Fruit fly (Drosophila melanogaster) whole organism, embryonic: ENCODE measurements around the gene alpha-Spec.

ENCODE experiments used
- Atf-2 ChIP-seq: fragments of 200-800 bp; sonication (Bioruptor generic); optimal IDR thresholded peaks from 2 replicates; lab custom pipeline; 2016; ENCODE audit warnings: missing biosample characterization, missing genetic modification characterization
- Atf6 ChIP-seq: fragments of 200-800 bp; sonication (Bioruptor generic); IDR thresholded peaks from 2 replicates; pipeline ENCODE4 v1.3.6; 2022; ENCODE audit warnings: missing biosample characterization, missing genetic modification characterization
- C15 ChIP-seq: fragments of 200-800 bp; sonication (Bioruptor generic); IDR thresholded peaks from 3 replicates; pipeline ENCODE4 v1.3.6; 2022; ENCODE audit warnings: missing biosample characterization, missing genetic modification characterization
- CG10147 ChIP-seq: fragments of 200-800 bp; sonication (Bioruptor generic); optimal IDR thresholded peaks from 2 replicates; lab custom pipeline; 2019; ENCODE audit warnings: missing biosample characterization, mild to moderate bottlenecking, missing genetic modification characterization, moderate library complexity
- CG10366 ChIP-seq: fragments of 200-800 bp; sonication (Bioruptor generic); IDR thresholded peaks from 2 replicates; pipeline ENCODE4 v1.3.6; 2022; ENCODE audit warnings: missing biosample characterization, missing genetic modification characterization
- CG10543 ChIP-seq: fragments of 200-800 bp; sonication (Bioruptor generic); optimal IDR thresholded peaks from 3 replicates; lab custom pipeline; 2017; ENCODE audit warnings: missing biosample characterization, mild to moderate bottlenecking, missing genetic modification characterization, moderate library complexity
- CG11085 ChIP-seq: fragments of 200-800 bp; sonication (Bioruptor generic); IDR thresholded peaks from 2 replicates; pipeline ENCODE4 v1.3.6; 2022; ENCODE audit warnings: missing biosample characterization, missing genetic modification characterization
- CG11247 ChIP-seq: fragments of 200-800 bp; sonication (Bioruptor generic); IDR thresholded peaks from 2 replicates; pipeline ENCODE4 v1.3.6; 2022; ENCODE audit warnings: missing biosample characterization, missing genetic modification characterization
- CG11398 ChIP-seq: fragments of 200-800 bp; sonication (Bioruptor generic); optimal IDR thresholded peaks from 2 replicates; lab custom pipeline; 2016; ENCODE audit warnings: missing biosample characterization, missing genetic modification characterization
- CG17359 ChIP-seq: fragments of 200-800 bp; sonication (Bioruptor generic); optimal IDR thresholded peaks from 3 replicates; lab custom pipeline; 2018; ENCODE audit warnings: missing biosample characterization, mild to moderate bottlenecking, missing genetic modification characterization, moderate library complexity
- CG1832 ChIP-seq: fragments of 200-800 bp; sonication (Bioruptor generic); optimal IDR thresholded peaks from 2 replicates; lab custom pipeline; 2017; ENCODE audit warnings: missing biosample characterization, mild to moderate bottlenecking, missing genetic modification characterization, inconsistent platforms
- CG18619 ChIP-seq: fragments of 200-800 bp; sonication (Bioruptor generic); optimal IDR thresholded peaks from 3 replicates; lab custom pipeline; 2017; ENCODE audit warnings: missing biosample characterization, mild to moderate bottlenecking, missing genetic modification characterization
- CG2129 ChIP-seq: fragments of 200-800 bp; sonication (Bioruptor generic); IDR thresholded peaks from 2 replicates; pipeline ENCODE4 v1.3.6; 2022; ENCODE audit warnings: missing biosample characterization, missing genetic modification characterization; ENCODE audit not compliant: partially characterized antibody
- CG31441 ChIP-seq: fragments of 200-800 bp; sonication (Bioruptor generic); IDR thresholded peaks from 2 replicates; pipeline ENCODE4 v1.3.6; 2022; ENCODE audit warnings: missing biosample characterization, missing genetic modification characterization
- CG32767 ChIP-seq: fragments of 200-800 bp; sonication (Bioruptor generic); IDR thresholded peaks from 2 replicates; pipeline ENCODE4 v1.3.6; 2022; ENCODE audit warnings: missing biosample characterization, missing genetic modification characterization
- CG32772 ChIP-seq: fragments of 200-800 bp; sonication (Bioruptor generic); IDR thresholded peaks from 2 replicates; pipeline ENCODE4 v1.3.6; 2022; ENCODE audit warnings: missing biosample characterization, missing genetic modification characterization
- CG3838 ChIP-seq: fragments of 200-800 bp; sonication (Bioruptor generic); optimal IDR thresholded peaks from 3 replicates; lab custom pipeline; 2016; ENCODE audit warnings: missing biosample characterization, missing genetic modification characterization
- CG4854 ChIP-seq: fragments of 200-800 bp; sonication (Bioruptor generic); optimal IDR thresholded peaks from 2 replicates; lab custom pipeline; 2016; ENCODE audit warnings: missing biosample characterization, missing genetic modification characterization, inconsistent platforms
- CG6175 ChIP-seq: fragments of 200-800 bp; sonication (Bioruptor generic); IDR thresholded peaks from 3 replicates; pipeline ENCODE4 v1.3.6; 2022; ENCODE audit warnings: missing biosample characterization, missing genetic modification characterization
- CG6254 ChIP-seq: fragments of 200-800 bp; sonication (Bioruptor generic); optimal IDR thresholded peaks from 3 replicates; lab custom pipeline; 2017; ENCODE audit warnings: mild to moderate bottlenecking, missing biosample characterization, missing genetic modification reagents, missing genetic modification characterization
- CG6689 ChIP-seq: fragments of 200-800 bp; sonication (Bioruptor generic); IDR thresholded peaks from 2 replicates; pipeline ENCODE4 v1.3.6; 2022; ENCODE audit warnings: missing biosample characterization, missing genetic modification characterization
- CG9876 ChIP-seq: fragments of 200-800 bp; sonication (Bioruptor generic); optimal IDR thresholded peaks from 2 replicates; lab custom pipeline; 2016; ENCODE audit warnings: missing biosample characterization, missing genetic modification characterization
- CG9932 ChIP-seq: fragments of 200-800 bp; sonication (Bioruptor generic); IDR thresholded peaks from 2 replicates; pipeline ENCODE4 v1.3.6; 2022; ENCODE audit warnings: missing biosample characterization, missing genetic modification characterization
- CHES-1-like ChIP-seq: fragments of 200-800 bp; sonication (Bioruptor generic); optimal IDR thresholded peaks from 2 replicates; lab custom pipeline; 2016; ENCODE audit warnings: missing biosample characterization, missing genetic modification characterization
- CkIIα-i1 ChIP-seq: fragments of 200-800 bp; sonication (Bioruptor generic); IDR thresholded peaks from 2 replicates; pipeline ENCODE4 v1.3.6; 2022; ENCODE audit warnings: missing biosample characterization, missing genetic modification characterization
- Fer2 ChIP-seq: fragments of 200-800 bp; sonication (Bioruptor generic); optimal IDR thresholded peaks from 2 replicates; lab custom pipeline; 2018; ENCODE audit warnings: missing biosample characterization, mild to moderate bottlenecking, missing genetic modification characterization, moderate library complexity
- HLH54F ChIP-seq: fragments of 200-800 bp; sonication (Bioruptor generic); optimal IDR thresholded peaks from 3 replicates; lab custom pipeline; 2016; ENCODE audit warnings: missing biosample characterization, missing genetic modification characterization
- Hr51 ChIP-seq, 2 experiments: fragments of 200-800 bp; sonication (Bioruptor generic); optimal IDR thresholded peaks; 2 replicates in 1 of 2; 3 replicates in 1 of 2; lab custom pipeline; 2016 to 2018; ENCODE audit warnings: missing biosample characterization in 2 of 2, missing genetic modification characterization in 2 of 2, mild to moderate bottlenecking in 1 of 2, moderate library complexity in 1 of 2
- Hr78 ChIP-seq, 2 experiments: fragments of 200-800 bp in 1 of 2; fragments of >200 bp in 1 of 2; sonication (Bioruptor generic) in 1 of 2; optimal IDR thresholded peaks; 2 replicates each; lab custom pipeline; 2017 to 2019; ENCODE audit warnings: missing biosample characterization in 2 of 2, missing genetic modification characterization in 2 of 2, mild to moderate bottlenecking in 1 of 2, moderate library complexity in 1 of 2
- Mad ChIP-seq: fragments of 200-800 bp; sonication (Bioruptor generic); optimal IDR thresholded peaks from 2 replicates; lab custom pipeline; 2016; ENCODE audit warnings: missing biosample characterization, missing genetic modification characterization
- Opbp ChIP-seq: fragments of 200-800 bp; sonication (Bioruptor generic); IDR thresholded peaks from 3 replicates; pipeline ENCODE4 v1.3.6; 2022; ENCODE audit warnings: missing biosample characterization, missing genetic modification characterization; ENCODE audit not compliant: partially characterized antibody
- Pdp1 ChIP-seq, 2 experiments: fragments of 200-800 bp; sonication (Bioruptor generic); optimal IDR thresholded peaks; 3 replicates each; lab custom pipeline; 2016; ENCODE audit warnings: missing biosample characterization in 2 of 2, missing genetic modification characterization in 2 of 2, mild to moderate bottlenecking in 1 of 2, moderate library complexity in 1 of 2
- Sin3A ChIP-seq: fragments of >200 bp; optimal IDR thresholded peaks from 2 replicates; lab custom pipeline; 2018
- Ssrp ChIP-seq: fragments of 200-800 bp; sonication (Bioruptor generic); optimal IDR thresholded peaks from 2 replicates; lab custom pipeline; 2018; ENCODE audit warnings: missing biosample characterization, mild to moderate bottlenecking, missing genetic modification characterization, moderate library complexity
- ash1 ChIP-seq: fragments of 200-800 bp; sonication (Bioruptor generic); optimal IDR thresholded peaks from 2 replicates; lab custom pipeline; 2018; ENCODE audit warnings: missing biosample characterization, mild to moderate bottlenecking, missing genetic modification characterization
- bcd ChIP-seq: fragments of 200-800 bp; sonication (Bioruptor generic); optimal IDR thresholded peaks from 2 replicates; lab custom pipeline; 2017; ENCODE audit warnings: missing biosample characterization, mild to moderate bottlenecking, missing genetic modification characterization
- chn ChIP-seq: fragments of 200-800 bp; sonication (Bioruptor generic); optimal IDR thresholded peaks from 2 replicates; lab custom pipeline; 2016; ENCODE audit warnings: missing biosample characterization, missing genetic modification characterization
- crc ChIP-seq: fragments of 200-800 bp; sonication (Bioruptor generic); optimal IDR thresholded peaks from 2 replicates; lab custom pipeline; 2016; ENCODE audit warnings: missing biosample characterization, missing genetic modification characterization
- gem ChIP-seq: fragments of 200-800 bp; sonication (Bioruptor generic); optimal IDR thresholded peaks from 2 replicates; lab custom pipeline; 2019; ENCODE audit warnings: missing biosample characterization, mild to moderate bottlenecking, missing genetic modification characterization, moderate library complexity
- insv ChIP-seq, 2 experiments: fragments of 200-800 bp; sonication (Bioruptor generic); optimal IDR thresholded peaks; 3 replicates each; lab custom pipeline; 2016 to 2018; ENCODE audit warnings: missing biosample characterization in 2 of 2, missing genetic modification characterization in 2 of 2
- pita ChIP-seq: fragments of 200-800 bp; sonication (Bioruptor generic); optimal IDR thresholded peaks from 2 replicates; lab custom pipeline; 2017; ENCODE audit warnings: missing biosample characterization, mild to moderate bottlenecking, missing genetic modification characterization
- psq ChIP-seq: fragments of 200-800 bp; sonication (Bioruptor generic); optimal IDR thresholded peaks from 2 replicates; lab custom pipeline; 2017; ENCODE audit warnings: missing biosample characterization, missing genetic modification characterization
- pum ChIP-seq: fragments of 200-800 bp; sonication (Bioruptor generic); optimal IDR thresholded peaks from 2 replicates; lab custom pipeline; 2016; ENCODE audit warnings: missing biosample characterization, missing genetic modification characterization
- ro ChIP-seq: fragments of 200-800 bp; sonication (Bioruptor generic); IDR thresholded peaks from 2 replicates; pipeline ENCODE4 v1.3.6; 2022; ENCODE audit warnings: missing biosample characterization, missing genetic modification characterization
- salm ChIP-seq: fragments of 200-800 bp; sonication (Bioruptor generic); optimal IDR thresholded peaks from 2 replicates; lab custom pipeline; 2018; ENCODE audit warnings: missing biosample characterization, mild to moderate bottlenecking, missing genetic modification characterization
- tna ChIP-seq: fragments of 200-800 bp; sonication (Bioruptor generic); IDR thresholded peaks from 2 replicates; pipeline ENCODE4 v1.3.6; 2022; ENCODE audit warnings: missing biosample characterization, missing genetic modification characterization; ENCODE audit not compliant: partially characterized antibody
- ttk ChIP-seq: fragments of 200-800 bp; sonication (Bioruptor generic); IDR thresholded peaks from 2 replicates; pipeline ENCODE4 v2.1.2; 2022; ENCODE audit warnings: missing biosample characterization, missing genetic modification characterization
- tx ChIP-seq: fragments of 200-800 bp; sonication (Bioruptor generic); optimal IDR thresholded peaks from 2 replicates; lab custom pipeline; 2016; ENCODE audit warnings: missing biosample characterization, missing genetic modification characterization
- vnd ChIP-seq: fragments of 200-800 bp; sonication (Bioruptor generic); IDR thresholded peaks from 3 replicates; pipeline ENCODE4 v1.3.6; 2022; ENCODE audit warnings: missing biosample characterization, missing genetic modification characterization; ENCODE audit not compliant: partially characterized antibody
- vvl ChIP-seq: fragments of 200-800 bp; sonication (Bioruptor generic); IDR thresholded peaks from 2 replicates; pipeline ENCODE4 v1.3.6; 2022; ENCODE audit warnings: missing biosample characterization, missing genetic modification characterization
- wdn ChIP-seq: fragments of 200-800 bp; sonication (Bioruptor generic); IDR thresholded peaks from 2 replicates; pipeline ENCODE4 v1.3.6; 2022; ENCODE audit warnings: missing biosample characterization, missing genetic modification characterization

alpha-Spec gene

dm6 chr3L:1808631-1809030, 13.5 kb upstream of the alpha-Spec start (continued):
- TF ChIP-seq Pdp1 (GFP tag; optimal IDR thresholded peaks at IDR 0.05; lab: Kevin White, UChicago) (peak; percentile 89), CG10147 (GFP tag; lab: Kevin White, UChicago) (peak; percentile 71), CG9876 (peak; percentile 77), Hr78 (GFP tag; optimal IDR thresholded peaks at IDR 0.05; lab: Kevin White, UChicago) (no peak), crc (GFP tag; lab: Kevin White, UChicago) (peak; percentile 82), vvl (GFP tag; lab: Robert Waterston, UW) (peak; percentile 94), CG31441 (peak; percentile 88), Sin3A (lab: Kevin White, UChicago) (no peak), CG2129 (GFP tag; lab: Robert Waterston, UW) (no peak), CG32772 (GFP tag; lab: Robert Waterston, UW) (peak; percentile 83), Atf-2 (peak; percentile 71), ash1 (GFP tag; lab: Kevin White, UChicago) (peak; percentile 56), wdn (peak; percentile 86), CHES-1-like (peak; percentile 80), psq (GFP tag; lab: Kevin White, UChicago) (peak; percentile 12), HLH54F (GFP tag; lab: Kevin White, UChicago) (peak; percentile 88), CG3838 (GFP tag; lab: Kevin White, UChicago) (peak; percentile 64), CG10366 (GFP tag; lab: Robert Waterston, UW) (peak; percentile 91), Hr51 (GFP tag; optimal IDR thresholded peaks at IDR 0.05; lab: Kevin White, UChicago) (peak; percentile 78 to 91), CG10543 (GFP tag; lab: Kevin White, UChicago) (peak; percentile 19), CG4854 (peak; percentile 81), ttk (GFP tag; lab: Robert Waterston, UW) (peak; percentile 89), insv (GFP tag; optimal IDR thresholded peaks at IDR 0.05; lab: Kevin White, UChicago) (no peak), Atf6 (GFP tag; lab: Robert Waterston, UW) (peak; percentile 95), CG18619 (peak; percentile 82), CG11247 (peak; percentile 90), Mad (GFP tag; lab: Kevin White, UChicago) (peak; percentile 76), Ssrp (tag; lab: Kevin White, UChicago) (peak; percentile 78), chn (GFP tag; lab: Kevin White, UChicago) (peak; percentile 81), Fer2 (peak; percentile 63), CG6689 (peak; percentile 90), pum (GFP tag; lab: Kevin White, UChicago) (peak; percentile 86), C15 (GFP tag; lab: Robert Waterston, UW) (peak; percentile 80; the same call in 2 of the 3 replicates), gem (tag; lab: Kevin White, UChicago) (peak; percentile 93), ro (GFP tag; lab: Robert Waterston, UW) (peak; percentile 57; the same call in 1 of the 2 replicates), Opbp (GFP tag; lab: Robert Waterston, UW) (no peak), CG6175 (GFP tag; lab: Robert Waterston, UW) (peak; percentile 86), salm (tag; lab: Kevin White, UChicago) (peak; percentile 82), pita (GFP tag; lab: Kevin White, UChicago) (no peak), CG11085 (GFP tag; lab: Robert Waterston, UW) (peak; percentile 86), CG1832 (GFP tag; lab: Kevin White, UChicago) (no peak), CG6254 (GFP tag; lab: Kevin White, UChicago) (peak; percentile 54), vnd (GFP tag; lab: Robert Waterston, UW) (no peak), CG9932 (GFP tag; lab: Robert Waterston, UW) (peak; percentile 91), bcd (GFP tag; lab: Kevin White, UChicago) (peak; percentile 83), CG11398 (GFP tag; lab: Kevin White, UChicago) (peak; percentile 72), CG32767 (peak; percentile 82), CG17359 (peak; percentile 91), tx (GFP tag; lab: Kevin White, UChicago) (peak; percentile 89), CkIIα-i1 (GFP tag; lab: Robert Waterston, UW) (peak; percentile 75), tna (no peak)
